Worm (Caenorhabditis elegans): ENCODE results near the gene cyp-13A2.

Gene cyp-13A2

ce11 chrII:9769797-9770520, 17.5 kb downstream of the cyp-13A2 start, which contains the start of gene aqp-10 (continued):
- TF ChIP-seq sptf-2 (GFP tag; optimal IDR thresholded peaks at IDR 0.05) (no peak), hlh-26 (GFP tag; conservative IDR thresholded peaks at IDR 0.05) (no peak), snpc-3.4 (tag; optimal IDR thresholded peaks at IDR 0.05) (no peak), ZK185.1 (tag; optimal IDR thresholded peaks at IDR 0.05; ENCODE audit: poor library complexity, severe bottlenecking) (peak; percentile 38), madf-3 (GFP tag; IDR thresholded peaks at IDR 0.05) (no peak), D2030.7 (GFP tag; IDR thresholded peaks at IDR 0.05) (no peak), let-526 (GFP tag; IDR thresholded peaks at IDR 0.05) (no peak), B0336.3 (GFP tag; IDR thresholded peaks at IDR 0.05) (0 out of 2 replicates have a peak, but pooled peaks have one; percentile 30), pha-4 (tag; optimal IDR thresholded peaks at IDR 0.05) (no peak), ceh-27 (GFP tag; optimal IDR thresholded peaks at IDR 0.05) (peak; percentile 1), F52B5.7 (tag; optimal IDR thresholded peaks at IDR 0.05) (no peak), lir-1 (GFP tag; conservative IDR thresholded peaks at IDR 0.05) (no peak), K12H6.12 (tag; optimal IDR thresholded peaks at IDR 0.05) (peak; percentile 3), snpc-1.3 (tag; optimal IDR thresholded peaks at IDR 0.05; ENCODE audit: insufficient read depth) (no peak), madf-6 (GFP tag; IDR thresholded peaks at IDR 0.05) (no peak), hsf-1 (GFP tag; IDR thresholded peaks at IDR 0.05) (no peak), egl-44 (GFP tag; IDR thresholded peaks at IDR 0.05) (no peak), F23B12.7 (tag; optimal IDR thresholded peaks at IDR 0.05; ENCODE audit: insufficient read depth) (no peak), Y95B8A.8 (GFP tag; IDR thresholded peaks at IDR 0.05) (no peak), Y53G8AR.9 (GFP tag; conservative IDR thresholded peaks at IDR 0.05) (no peak), F33H1.4 (GFP tag; IDR thresholded peaks at IDR 0.05) (no peak), madf-10 (tag; optimal IDR thresholded peaks at IDR 0.05) (peak; percentile 6), ceh-40 (GFP tag; IDR thresholded peaks at IDR 0.05) (no peak), F10E7.11 (tag; optimal IDR thresholded peaks at IDR 0.05) (no peak), ztf-26 (tag; optimal IDR thresholded peaks at IDR 0.05) (no peak), lag-1 (GFP tag; IDR thresholded peaks at IDR 0.05) (no peak), ceh-100 (GFP tag; IDR thresholded peaks at IDR 0.05) (no peak), dpl-1 (GFP tag; optimal IDR thresholded peaks at IDR 0.05) (no peak), ztf-6 (GFP tag; IDR thresholded peaks at IDR 0.05) (no peak), sdz-38 (tag; optimal IDR thresholded peaks at IDR 0.05) (no peak), ztf-22 (GFP tag; optimal IDR thresholded peaks at IDR 0.05) (no peak), F39B2.1 (GFP tag; IDR thresholded peaks at IDR 0.05) (no peak), C17E4.6 (GFP tag; IDR thresholded peaks at IDR 0.05) (no peak), attf-5 (GFP tag; optimal IDR thresholded peaks at IDR 0.05) (peak; percentile 14), attf-6 (GFP tag; IDR thresholded peaks at IDR 0.05) (no peak), chd-7 (tag; optimal IDR thresholded peaks at IDR 0.05) (no peak), K11D2.4 (GFP tag; IDR thresholded peaks at IDR 0.05) (no peak), somi-1 (GFP tag; optimal IDR thresholded peaks at IDR 0.05) (peak; percentile 19), nfya-2 (GFP tag; IDR thresholded peaks at IDR 0.05) (no peak), ztf-25 (GFP tag; IDR thresholded peaks at IDR 0.05) (no peak), Y56A3A.18 (GFP tag; IDR thresholded peaks at IDR 0.05) (no peak), rcor-1 (GFP tag; IDR thresholded peaks at IDR 0.05) (no peak), hmg-20 (GFP tag; IDR thresholded peaks at IDR 0.05) (no peak), efl-1 (GFP tag; optimal IDR thresholded peaks at IDR 0.05) (no peak), Y67H2A.10 (GFP tag; conservative IDR thresholded peaks at IDR 0.05) (no peak), lin-54 (GFP tag; optimal IDR thresholded peaks at IDR 0.05) (peak; percentile 37), F57C9.4 (tag; optimal IDR thresholded peaks at IDR 0.05) (no peak), hrde-1 (tag; optimal IDR thresholded peaks at IDR 0.05; ENCODE audit: borderline replicate concordance) (no peak)

Measured in whole organism, young adult.